Worm (Caenorhabditis elegans) whole organism, midembryonic: ENCODE measurements around the gene F01D5.8.

ENCODE experiments used
- flt-1 ChIP-seq: fragments of 200-800 bp; sonication (Bioruptor generic); IDR thresholded peaks from 2 replicates; pipeline ENCODE4 v1.3.6; 2022; ENCODE audit warnings: missing genetic modification characterization, missing compliant biosample characterization
- med-1 ChIP-seq: sonication (generic microtip); optimal IDR thresholded peaks from 2 replicates; lab custom pipeline; 2017; ENCODE audit warnings: missing genetic modification characterization, mild to moderate bottlenecking, missing compliant biosample characterization, antibody characterized with exemption, missing genetic modification reagents; ENCODE audit not compliant: insufficient read depth
- ref-1 ChIP-seq: fragments of 200-800 bp; sonication (Bioruptor generic); conservative IDR thresholded peaks from 2 replicates; pipeline ENCODE4 v1.3.6; 2022; ENCODE audit warnings: missing genetic modification reagents, missing genetic modification characterization, missing compliant biosample characterization
- tab-1 ChIP-seq: fragments of 200-800 bp; sonication (Bioruptor generic); IDR thresholded peaks from 2 replicates; pipeline ENCODE4 v1.3.6; 2022; ENCODE audit warnings: missing genetic modification characterization, missing compliant biosample characterization
- ztf-23 ChIP-seq: fragments of 200-800 bp; sonication (Bioruptor generic); IDR thresholded peaks from 2 replicates; pipeline ENCODE4 v1.3.6; 2022; ENCODE audit warnings: missing genetic modification reagents, missing genetic modification characterization, missing compliant biosample characterization

- no peak for TF ChIP-seq flt-1 (GFP tag; lab: Robert Waterston, UW)
- no peak for TF ChIP-seq ref-1
- TF ChIP-seq tab-1 (GFP tag; lab: Robert Waterston, UW), result no peak
- TF ChIP-seq ztf-23 (GFP tag; lab: Robert Waterston, UW), result no peak
- TF ChIP-seq med-1 (GFP tag; lab: Kevin White, UChicago), result no peak
These were observed 18.8 kb upstream of the F01D5.8 start, which contains the start of gene Y39G8B.5 for ce11 chrII:13991741-13992140.
